Worm (Caenorhabditis elegans): ENCODE measurements around the gene H12C20.7.

Gene H12C20.7

ce11 chrV:11583212-11583611 is 10.4 kb upstream of the H12C20.7 start, which contains the start of gene srx-88:
srx-88 (plus strand) TSS chrV:11583512.
- TF ChIP-seq lin-15B (tag; optimal IDR thresholded peaks at IDR 0.05) (no peak), nhr-43 (tag; optimal IDR thresholded peaks at IDR 0.05; ENCODE audit: poor library complexity, severe bottlenecking) (no peak), nhr-237 (tag; optimal IDR thresholded peaks at IDR 0.05) (no peak), ztf-11 (tag; optimal IDR thresholded peaks at IDR 0.05) (no peak)

- TF ChIP-seq elt-3 (tag; optimal IDR thresholded peaks at IDR 0.05) (no peak), elt-1 (tag; optimal IDR thresholded peaks at IDR 0.05) (no peak), ztf-4 (tag; optimal IDR thresholded peaks at IDR 0.05) (no peak), ztf-11 (tag; optimal IDR thresholded peaks at IDR 0.05) (no peak), pqm-1 (tag; optimal IDR thresholded peaks at IDR 0.05) (no peak), nhr-237 (tag; optimal IDR thresholded peaks at IDR 0.05) (no peak), fkh-2 (tag; optimal IDR thresholded peaks at IDR 0.05) (no peak), mml-1 (tag; optimal IDR thresholded peaks at IDR 0.05) (no peak), lin-39 (tag; optimal IDR thresholded peaks at IDR 0.05) (no peak), nfya-1 (tag; optimal IDR thresholded peaks at IDR 0.05; ENCODE audit: insufficient read depth) (no peak), zag-1 (tag; optimal IDR thresholded peaks at IDR 0.05) (no peak), skn-1 (tag; optimal IDR thresholded peaks at IDR 0.05) (no peak), egl-27 (tag; optimal IDR thresholded peaks at IDR 0.05) (no peak), sea-2 (GFP tag; optimal IDR thresholded peaks at IDR 0.05) (no peak), fkh-10 (GFP tag; optimal IDR thresholded peaks at IDR 0.05) (no peak), nhr-76 (tag; optimal IDR thresholded peaks at IDR 0.05) (no peak)
Observed at ce11 chrV:11580826-11581225, 8.0 kb upstream of the H12C20.7 start, which contains the start of gene srx-90. srx-90 (plus strand) TSS chrV:11581126.

ce11 chrV:11574563-11574962 is 1.8 kb upstream of the H12C20.7 start:
- TF ChIP-seq mml-1 (tag; optimal IDR thresholded peaks at IDR 0.05) = no peak
- no peak for TF ChIP-seq lsy-12 (tag; optimal IDR thresholded peaks at IDR 0.05)
- no peak for TF ChIP-seq egl-27 (tag; optimal IDR thresholded peaks at IDR 0.05)
- no peak for TF ChIP-seq fos-1 (tag; optimal IDR thresholded peaks at IDR 0.05)
- no peak for TF ChIP-seq egl-5 (tag; optimal IDR thresholded peaks at IDR 0.05)
- TF ChIP-seq nfya-1 (tag; optimal IDR thresholded peaks at IDR 0.05; ENCODE audit: insufficient read depth) = peak; percentile 27
- TF ChIP-seq ceh-9 (tag; optimal IDR thresholded peaks at IDR 0.05) = no peak
- no peak for TF ChIP-seq nhr-28 (tag; optimal IDR thresholded peaks at IDR 0.05)
- TF ChIP-seq ceh-16 (tag; optimal IDR thresholded peaks at IDR 0.05) = no peak
- no peak for TF ChIP-seq lin-39 (tag; optimal IDR thresholded peaks at IDR 0.05)
- no peak for TF ChIP-seq ztf-4 (tag; optimal IDR thresholded peaks at IDR 0.05)
- no peak for TF ChIP-seq daf-12 (tag; optimal IDR thresholded peaks at IDR 0.05)
- no peak for TF ChIP-seq jun-1 (tag; optimal IDR thresholded peaks at IDR 0.05)
- no peak for TF ChIP-seq nhr-67 (tag; optimal IDR thresholded peaks at IDR 0.05)
- TF ChIP-seq elt-3 (tag; optimal IDR thresholded peaks at IDR 0.05) = no peak
- TF ChIP-seq pha-4 (tag; optimal IDR thresholded peaks at IDR 0.05) = peak; percentile 39
- no peak for TF ChIP-seq ZK546.5 (tag; optimal IDR thresholded peaks at IDR 0.05)
- no peak for TF ChIP-seq eor-1 (tag; optimal IDR thresholded peaks at IDR 0.05)
- no peak for TF ChIP-seq aly-2 (tag; optimal IDR thresholded peaks at IDR 0.05)
- no peak for TF ChIP-seq ceh-82 (tag; optimal IDR thresholded peaks at IDR 0.05)
- TF ChIP-seq zag-1 (tag; optimal IDR thresholded peaks at IDR 0.05) = no peak
- TF ChIP-seq ama-1 (optimal IDR thresholded peaks at IDR 0.05) = no peak
- TF ChIP-seq R02D3.7 (tag; optimal IDR thresholded peaks at IDR 0.05) = no peak
- no peak for TF ChIP-seq lin-15B (tag; optimal IDR thresholded peaks at IDR 0.05)
- no peak for TF ChIP-seq fkh-10 (GFP tag; optimal IDR thresholded peaks at IDR 0.05)
- no peak for TF ChIP-seq nhr-23 (tag; optimal IDR thresholded peaks at IDR 0.05)
- no peak for TF ChIP-seq tbx-2 (tag; optimal IDR thresholded peaks at IDR 0.05)
- peak; percentile 11 for TF ChIP-seq pqm-1 (tag; optimal IDR thresholded peaks at IDR 0.05)
- TF ChIP-seq fkh-2 (tag; optimal IDR thresholded peaks at IDR 0.05) = no peak
- peak; percentile 39 for TF ChIP-seq nhr-43 (tag; optimal IDR thresholded peaks at IDR 0.05; ENCODE audit: poor library complexity, severe bottlenecking)
- TF ChIP-seq elt-1 (tag; optimal IDR thresholded peaks at IDR 0.05) = no peak

ce11 chrV:11570169-11570651 is 2.6 kb downstream of the H12C20.7 start, which contains the start of the genes nhr-101 and pms-2:
nhr-101 (plus strand) TSS chrV:11570476.
pms-2 (minus strand) TSS chrV:11570601.
- TF ChIP-seq lsy-12 (tag; optimal IDR thresholded peaks at IDR 0.05) (no peak), elt-2 (tag; optimal IDR thresholded peaks at IDR 0.05) (peak; percentile 19), pqm-1 (tag; optimal IDR thresholded peaks at IDR 0.05) (peak; percentile 11), jun-1 (tag; optimal IDR thresholded peaks at IDR 0.05) (no peak), daf-12 (tag; optimal IDR thresholded peaks at IDR 0.05) (no peak), R02D3.7 (tag; optimal IDR thresholded peaks at IDR 0.05) (no peak), ceh-82 (tag; optimal IDR thresholded peaks at IDR 0.05) (no peak)
